Fruit fly (Drosophila melanogaster) whole organism, embryonic: ENCODE measurements around the gene mas.
A peak's percentile ranks its signal among the peaks of the same experiment; 100 is the strongest.

ENCODE experiments used
- Bgb ChIP-seq: fragments of 200-800 bp; sonication (Bioruptor generic); IDR thresholded peaks from 2 replicates; pipeline ENCODE4 v1.3.6; 2022; ENCODE audit warnings: missing biosample characterization, missing genetic modification characterization; ENCODE audit not compliant: partially characterized antibody
- CG10267 ChIP-seq: fragments of 200-800 bp; sonication (Bioruptor generic); optimal IDR thresholded peaks from 2 replicates; lab custom pipeline; 2018; ENCODE audit warnings: missing biosample characterization, mild to moderate bottlenecking, missing genetic modification characterization, moderate library complexity
- CG10654 ChIP-seq: fragments of 200-800 bp; sonication (Bioruptor generic); optimal IDR thresholded peaks from 2 replicates; lab custom pipeline; 2016; ENCODE audit warnings: missing biosample characterization, missing genetic modification characterization
- CG11093 ChIP-seq: fragments of 200-800 bp; sonication (Bioruptor generic); IDR thresholded peaks from 3 replicates; pipeline ENCODE4 v1.3.6; 2022; ENCODE audit warnings: missing biosample characterization, missing genetic modification characterization
- CG12071 ChIP-seq: fragments of 200-800 bp; sonication (Bioruptor generic); optimal IDR thresholded peaks from 3 replicates; lab custom pipeline; 2018; ENCODE audit warnings: missing biosample characterization, mild to moderate bottlenecking, missing genetic modification characterization
- CG12155 ChIP-seq: fragments of 200-800 bp; sonication (Bioruptor generic); optimal IDR thresholded peaks from 3 replicates; lab custom pipeline; 2016; ENCODE audit warnings: missing biosample characterization, missing genetic modification characterization
- CG12236 ChIP-seq: fragments of 200-800 bp; sonication (Bioruptor generic); optimal IDR thresholded peaks from 2 replicates; lab custom pipeline; 2016; ENCODE audit warnings: missing biosample characterization, missing genetic modification characterization
- CG1647 ChIP-seq: fragments of 200-800 bp; sonication (Bioruptor generic); optimal IDR thresholded peaks from 3 replicates; lab custom pipeline; 2016; ENCODE audit warnings: missing biosample characterization, missing genetic modification characterization
- CG16813 ChIP-seq: fragments of 200-800 bp; sonication (Bioruptor generic); IDR thresholded peaks from 3 replicates; pipeline ENCODE4 v1.3.6; 2022; ENCODE audit warnings: missing biosample characterization, missing genetic modification characterization; ENCODE audit not compliant: partially characterized antibody
- CG16863 ChIP-seq: fragments of 200-800 bp; sonication (Bioruptor generic); optimal IDR thresholded peaks from 3 replicates; lab custom pipeline; 2016; ENCODE audit warnings: missing biosample characterization, missing genetic modification characterization
- CG34422 ChIP-seq: fragments of 200-800 bp; sonication (Bioruptor generic); IDR thresholded peaks from 3 replicates; pipeline ENCODE4 v1.3.6; 2022; ENCODE audit warnings: missing biosample characterization, missing genetic modification characterization
- CG3995 ChIP-seq: fragments of 200-800 bp; sonication (Bioruptor generic); optimal IDR thresholded peaks from 3 replicates; lab custom pipeline; 2016; ENCODE audit warnings: missing biosample characterization, missing genetic modification characterization
- CG4282 ChIP-seq: fragments of 200-800 bp; sonication (Bioruptor generic); optimal IDR thresholded peaks from 2 replicates; lab custom pipeline; 2016; ENCODE audit warnings: missing biosample characterization, missing genetic modification characterization
- CG5245 ChIP-seq: fragments of 200-800 bp; sonication (Bioruptor generic); optimal IDR thresholded peaks from 3 replicates; lab custom pipeline; 2016; ENCODE audit warnings: missing biosample characterization, missing genetic modification characterization
- CG8089 ChIP-seq: fragments of 200-800 bp; sonication (Bioruptor generic); optimal IDR thresholded peaks from 3 replicates; lab custom pipeline; 2016; ENCODE audit warnings: missing biosample characterization, missing genetic modification characterization
- CG9797 ChIP-seq: fragments of 200-800 bp; sonication (Bioruptor generic); optimal IDR thresholded peaks from 3 replicates; lab custom pipeline; 2018; ENCODE audit warnings: missing biosample characterization, mild to moderate bottlenecking, missing genetic modification characterization
- Chrac-16 ChIP-seq: fragments of 200-800 bp; sonication (Bioruptor generic); optimal IDR thresholded peaks from 3 replicates; lab custom pipeline; 2016; ENCODE audit warnings: missing biosample characterization, missing genetic modification characterization
- Dbx ChIP-seq: fragments of 200-800 bp; sonication (Bioruptor generic); IDR thresholded peaks from 3 replicates; pipeline ENCODE4 v1.3.6; 2022; ENCODE audit warnings: missing biosample characterization, missing genetic modification characterization
- Dip3 ChIP-seq: fragments of 200-800 bp; sonication (Bioruptor generic); optimal IDR thresholded peaks from 3 replicates; lab custom pipeline; 2016; ENCODE audit warnings: missing biosample characterization, missing genetic modification characterization
- Dll ChIP-seq: fragments of 200-800 bp; sonication (Bioruptor generic); IDR thresholded peaks from 4 replicates; pipeline ENCODE4 v1.3.6; 2022; ENCODE audit warnings: missing biosample characterization, missing genetic modification characterization; ENCODE audit not compliant: partially characterized antibody
- Fer3 ChIP-seq: fragments of 200-800 bp; sonication (Bioruptor generic); optimal IDR thresholded peaks from 2 replicates; lab custom pipeline; 2018; ENCODE audit warnings: missing biosample characterization, mild to moderate bottlenecking, missing genetic modification characterization, moderate library complexity
- GATAe ChIP-seq: fragments of 200-800 bp; sonication (Bioruptor generic); conservative IDR thresholded peaks from 2 replicates; pipeline ENCODE4 v1.3.6; 2022; ENCODE audit warnings: missing biosample characterization, missing genetic modification characterization
- HLH54F ChIP-seq: fragments of 200-800 bp; sonication (Bioruptor generic); optimal IDR thresholded peaks from 3 replicates; lab custom pipeline; 2016; ENCODE audit warnings: missing biosample characterization, missing genetic modification characterization
- Lhr ChIP-seq: fragments of 200-800 bp; sonication (Bioruptor generic); optimal IDR thresholded peaks from 3 replicates; lab custom pipeline; 2017; ENCODE audit warnings: mild to moderate bottlenecking, missing biosample characterization, missing genetic modification reagents, missing genetic modification characterization
- Lim3 ChIP-seq: fragments of 200-800 bp; sonication (Bioruptor generic); IDR thresholded peaks from 2 replicates; pipeline ENCODE4 v1.3.6; 2022; ENCODE audit warnings: missing biosample characterization, missing genetic modification characterization
- Med ChIP-seq: fragments of 200-800 bp; sonication (Bioruptor generic); peaks from one replicate; lab custom pipeline; 2016; ENCODE audit warnings: missing biosample characterization, missing genetic modification characterization, mild to moderate bottlenecking, inconsistent platforms, moderate library complexity
- Myb ChIP-seq: fragments of 200-800 bp; sonication (Bioruptor generic); optimal IDR thresholded peaks from 2 replicates; lab custom pipeline; 2016; ENCODE audit warnings: missing biosample characterization, missing genetic modification characterization
- Oaz ChIP-seq: fragments of 200-800 bp; sonication (Bioruptor generic); IDR thresholded peaks from 2 replicates; pipeline ENCODE4 v1.3.6; 2022; ENCODE audit warnings: missing biosample characterization, missing genetic modification characterization
- Optix ChIP-seq: fragments of 200-800 bp; sonication (Bioruptor generic); IDR thresholded peaks from 3 replicates; pipeline ENCODE4 v1.3.6; 2022; ENCODE audit warnings: missing biosample characterization, missing genetic modification characterization
- Ptx1 ChIP-seq: fragments of 200-800 bp; sonication (Bioruptor generic); IDR thresholded peaks from 2 replicates; pipeline ENCODE4 v1.3.6; 2022; ENCODE audit warnings: missing biosample characterization, missing genetic modification characterization
- Rfx ChIP-seq: fragments of 200-800 bp; sonication (Bioruptor generic); IDR thresholded peaks from 2 replicates; pipeline ENCODE4 v1.3.6; 2022; ENCODE audit warnings: missing biosample characterization, missing genetic modification characterization
- Sry-δ ChIP-seq: fragments of 200-800 bp; sonication (Bioruptor generic); optimal IDR thresholded peaks from 2 replicates; lab custom pipeline; 2016; ENCODE audit warnings: missing biosample characterization, missing genetic modification characterization
- Usf ChIP-seq: fragments of 200-800 bp; sonication (Bioruptor generic); optimal IDR thresholded peaks from 2 replicates; lab custom pipeline; 2017; ENCODE audit warnings: missing genotype, missing biosample characterization, missing genetic modification characterization
- Xbp1 ChIP-seq: fragments of 200-800 bp; sonication (Bioruptor generic); optimal IDR thresholded peaks from 3 replicates; lab custom pipeline; 2016; ENCODE audit warnings: missing biosample characterization, mild to moderate bottlenecking, missing genetic modification characterization
- Xrp1 ChIP-seq: fragments of 200-800 bp; sonication (Bioruptor generic); IDR thresholded peaks from 2 replicates; pipeline ENCODE4 v1.3.6; 2022; ENCODE audit warnings: missing biosample characterization, missing genetic modification characterization
- YL-1 ChIP-seq: fragments of 200-800 bp; sonication (Bioruptor generic); optimal IDR thresholded peaks from 3 replicates; lab custom pipeline; 2017; ENCODE audit warnings: missing biosample characterization, mild to moderate bottlenecking, missing genetic modification characterization
- abd-A ChIP-seq: fragments of 200-800 bp; sonication (Bioruptor generic); optimal IDR thresholded peaks from 3 replicates; lab custom pipeline; 2019; ENCODE audit warnings: missing biosample characterization, mild to moderate bottlenecking, missing genetic modification characterization, moderate library complexity
- chm ChIP-seq: fragments of 200-800 bp; sonication (Bioruptor generic); IDR thresholded peaks from 2 replicates; pipeline ENCODE4 v1.3.6; 2022; ENCODE audit warnings: missing biosample characterization, missing genetic modification characterization
- chn ChIP-seq: fragments of 200-800 bp; sonication (Bioruptor generic); optimal IDR thresholded peaks from 2 replicates; lab custom pipeline; 2016; ENCODE audit warnings: missing biosample characterization, missing genetic modification characterization
- danr ChIP-seq: fragments of 200-800 bp; sonication (Bioruptor generic); IDR thresholded peaks from 2 replicates; pipeline ENCODE4 v1.3.6; 2022; ENCODE audit warnings: missing biosample characterization, missing genetic modification characterization
- eyg ChIP-seq: fragments of 200-800 bp; sonication (Bioruptor generic); optimal IDR thresholded peaks from 3 replicates; lab custom pipeline; 2016; ENCODE audit warnings: missing biosample characterization, missing genetic modification characterization
- gcm2 ChIP-seq: fragments of 200-800 bp; sonication (Bioruptor generic); optimal IDR thresholded peaks from 2 replicates; lab custom pipeline; 2016; ENCODE audit warnings: missing biosample characterization, missing genetic modification characterization
- grau ChIP-seq: fragments of 200-800 bp; optimal IDR thresholded peaks from 3 replicates; lab custom pipeline; 2019; ENCODE audit warnings: missing biosample characterization, mild to moderate bottlenecking, missing genetic modification characterization, moderate library complexity
- grn ChIP-seq: fragments of 200-800 bp; sonication (Bioruptor generic); optimal IDR thresholded peaks from 3 replicates; lab custom pipeline; 2017; ENCODE audit warnings: missing biosample characterization, missing genetic modification characterization
- gsb-n ChIP-seq: fragments of 200-800 bp; sonication (Bioruptor generic); optimal IDR thresholded peaks from 3 replicates; lab custom pipeline; 2018; ENCODE audit warnings: missing biosample characterization, mild to moderate bottlenecking, missing genetic modification characterization
- gt ChIP-seq: fragments of 200-800 bp; sonication (Bioruptor generic); IDR thresholded peaks from 2 replicates; pipeline ENCODE4 v1.3.6; 2022; ENCODE audit warnings: missing biosample characterization, missing genetic modification characterization
- ham ChIP-seq: fragments of 200-800 bp; sonication (Bioruptor generic); IDR thresholded peaks from 2 replicates; pipeline ENCODE4 v1.3.6; 2022; ENCODE audit warnings: missing biosample characterization, missing genetic modification characterization
- vfl ChIP-seq: fragments of 200-800 bp; sonication (Bioruptor generic); optimal IDR thresholded peaks from 2 replicates; lab custom pipeline; 2016; ENCODE audit warnings: missing biosample characterization, missing genetic modification characterization
- vvl ChIP-seq: fragments of 200-800 bp; sonication (Bioruptor generic); IDR thresholded peaks from 2 replicates; pipeline ENCODE4 v1.3.6; 2022; ENCODE audit warnings: missing biosample characterization, missing genetic modification characterization
- zfh2 ChIP-seq: fragments of 200-800 bp; sonication (Bioruptor generic); optimal IDR thresholded peaks from 2 replicates; lab custom pipeline; 2016; ENCODE audit warnings: missing biosample characterization, missing genetic modification characterization

mas gene

dm6 chr3L:4186659-4187058 is 19.4 kb upstream of the mas start, which contains the start of gene VhaM9.7-c (continued):
- TF ChIP-seq HLH54F (peak; percentile 52), Sry-δ (GFP tag; lab: Kevin White, UChicago) (peak; percentile 17), chn (GFP tag; lab: Kevin White, UChicago) (no peak), CG4282 (GFP tag; lab: Kevin White, UChicago) (no peak), Bgb (GFP tag; lab: Robert Waterston, UW) (0 out of 2 replicates have a peak, but pooled peaks have one; percentile 21), CG3995 (GFP tag; lab: Kevin White, UChicago) (no peak), chm (no peak), ham (GFP tag; lab: Robert Waterston, UW) (no peak), Lhr (peak; percentile 17), GATAe (GFP tag; lab: Robert Waterston, UW) (no peak), CG12071 (GFP tag; lab: Kevin White, UChicago) (no peak), Dll (GFP tag; lab: Robert Waterston, UW) (0 out of 4 replicates have a peak, but pooled peaks have one; percentile 16), vvl (GFP tag; lab: Robert Waterston, UW) (peak; percentile 65), gcm2 (GFP tag; lab: Kevin White, UChicago) (peak; percentile 4), Med (GFP tag; lab: Kevin White, UChicago) (peak; percentile 96), CG10267 (tag; lab: Kevin White, UChicago) (peak; percentile 96), Xbp1 (GFP tag; lab: Kevin White, UChicago) (peak; percentile 53), Dbx (no peak), Lim3 (no peak), Optix (no peak), Xrp1 (peak; percentile 36; the same call in 1 of the 2 replicates), CG12155 (GFP tag; lab: Kevin White, UChicago) (peak; percentile 28), Ptx1 (GFP tag; lab: Robert Waterston, UW) (no peak), CG10654 (GFP tag; lab: Kevin White, UChicago) (no peak), grau (tag; lab: Kevin White, UChicago) (peak; percentile 26), CG1647 (GFP tag; lab: Kevin White, UChicago) (peak; percentile 6), YL-1 (GFP tag; lab: Kevin White, UChicago) (peak; percentile 53), eyg (GFP tag; lab: Kevin White, UChicago) (no peak), abd-A (tag; lab: Kevin White, UChicago) (peak; percentile 51), Dip3 (GFP tag; lab: Kevin White, UChicago) (peak; percentile 8), CG34422 (GFP tag; lab: Robert Waterston, UW) (peak; percentile 53; the same call in 1 of the 3 replicates), gsb-n (tag; lab: Kevin White, UChicago) (peak; percentile 24), vfl (GFP tag; lab: Kevin White, UChicago) (peak; percentile 44), CG12236 (GFP tag; lab: Kevin White, UChicago) (no peak), Oaz (GFP tag; lab: Robert Waterston, UW) (no peak), CG9797 (GFP tag; lab: Kevin White, UChicago) (peak; percentile 52), Usf (GFP tag; lab: Kevin White, UChicago) (no peak), Rfx (GFP tag; lab: Robert Waterston, UW) (peak; percentile 72), CG5245 (GFP tag; lab: Kevin White, UChicago) (no peak), CG8089 (peak; percentile 19), zfh2 (GFP tag; lab: Kevin White, UChicago) (peak; percentile 65), CG16863 (no peak), gt (GFP tag; lab: Robert Waterston, UW) (no peak), grn (GFP tag; lab: Kevin White, UChicago) (no peak), Fer3 (tag; lab: Kevin White, UChicago) (peak; percentile 22), Myb (GFP tag; lab: Kevin White, UChicago) (peak; percentile 67), CG16813 (GFP tag; lab: Robert Waterston, UW) (no peak), CG11093 (GFP tag; lab: Robert Waterston, UW) (no peak), Chrac-16 (GFP tag; lab: Kevin White, UChicago) (peak; percentile 29), danr (GFP tag; lab: Robert Waterston, UW) (no peak)
